Worm (Caenorhabditis elegans) whole organism, L2 larva: ENCODE measurements around the gene srsx-14.
A peak's percentile ranks its signal among the peaks of the same experiment; 100 is the strongest.

Source experiments
- C34F6.9 ChIP-seq: fragments of 150-350 bp; optimal IDR thresholded peaks from 2 replicates; lab custom pipeline; 2014; ENCODE audit warnings: missing biosample characterization, missing genetic modification characterization
- F13H6.1 ChIP-seq: sonication (generic microtip); optimal IDR thresholded peaks from 2 replicates; lab custom pipeline; 2016; ENCODE audit warnings: missing genetic modification characterization, missing compliant biosample characterization
- R02D3.7 ChIP-seq: fragments of 150-350 bp; optimal IDR thresholded peaks from 2 replicates; lab custom pipeline; 2014; ENCODE audit warnings: missing biosample characterization, missing genetic modification characterization
- Y55F3AM.14 ChIP-seq: fragments of 200-800 bp; sonication (Bioruptor generic); optimal IDR thresholded peaks from 2 replicates; lab custom pipeline; 2018; ENCODE audit warnings: mild to moderate bottlenecking, missing genetic modification characterization, missing compliant biosample characterization
- ZK546.5 ChIP-seq: sonication (generic microtip); optimal IDR thresholded peaks from 2 replicates; lab custom pipeline; 2017; ENCODE audit warnings: missing biosample characterization, missing genetic modification characterization
- alr-1 ChIP-seq: fragments of 150-350 bp; optimal IDR thresholded peaks from 2 replicates; lab custom pipeline; 2014; ENCODE audit warnings: missing biosample characterization, missing genetic modification characterization
- aly-2 ChIP-seq: fragments of 150-350 bp; optimal IDR thresholded peaks from 2 replicates; lab custom pipeline; 2014; ENCODE audit warnings: missing biosample characterization, missing genetic modification characterization
- ama-1 ChIP-seq: fragments of 150-350 bp; optimal IDR thresholded peaks from 2 replicates; lab custom pipeline; 2018; ENCODE audit warnings: inconsistent platforms
- blmp-1 ChIP-seq: sonication (generic microtip); optimal IDR thresholded peaks from 2 replicates; lab custom pipeline; 2017; ENCODE audit warnings: missing genetic modification characterization, mild to moderate bottlenecking, missing compliant biosample characterization, antibody characterized with exemption, moderate library complexity; ENCODE audit not compliant: insufficient read depth
- ceh-16 ChIP-seq: fragments of 150-350 bp; optimal IDR thresholded peaks from 2 replicates; lab custom pipeline; 2014; ENCODE audit warnings: missing biosample characterization, missing genetic modification characterization
- ceh-82 ChIP-seq: fragments of 150-350 bp; optimal IDR thresholded peaks from 2 replicates; lab custom pipeline; 2014; ENCODE audit warnings: missing biosample characterization, missing genetic modification characterization
- crh-2 ChIP-seq: sonication (generic microtip); optimal IDR thresholded peaks from 2 replicates; lab custom pipeline; 2017; ENCODE audit warnings: missing biosample characterization, missing genetic modification characterization
- dmd-4 ChIP-seq: sonication (generic microtip); optimal IDR thresholded peaks from 2 replicates; lab custom pipeline; 2017; ENCODE audit warnings: missing biosample characterization, missing genetic modification characterization
- egl-27 ChIP-seq: sonication (generic microtip); optimal IDR thresholded peaks from 3 replicates; lab custom pipeline; 2017; ENCODE audit warnings: missing biosample characterization, missing genetic modification reagents, missing genetic modification characterization
- elt-1 ChIP-seq: fragments of 150-350 bp; optimal IDR thresholded peaks from 2 replicates; lab custom pipeline; 2014; ENCODE audit warnings: missing biosample characterization, missing genetic modification characterization
- elt-3 ChIP-seq: sonication (generic microtip); optimal IDR thresholded peaks from 2 replicates; lab custom pipeline; 2017; ENCODE audit warnings: missing biosample characterization, missing genetic modification characterization
- fos-1 ChIP-seq: fragments of 150-350 bp; optimal IDR thresholded peaks from 2 replicates; lab custom pipeline; 2014; ENCODE audit warnings: missing biosample characterization, missing genetic modification characterization
- gmeb-1 ChIP-seq: fragments of 150-350 bp; optimal IDR thresholded peaks from 2 replicates; lab custom pipeline; 2014; ENCODE audit warnings: missing biosample characterization, missing genetic modification characterization
- lin-11 ChIP-seq: fragments of 150-350 bp; sonication (generic microtip); optimal IDR thresholded peaks from 2 replicates; lab custom pipeline; 2014; ENCODE audit warnings: missing biosample characterization, missing genetic modification characterization, inconsistent platforms, mixed read lengths
- lin-13 ChIP-seq: fragments of 150-350 bp; optimal IDR thresholded peaks from 2 replicates; lab custom pipeline; 2014; ENCODE audit warnings: missing biosample characterization, missing genetic modification reagents, missing genetic modification characterization
- lin-39 ChIP-seq: fragments of 150-350 bp; optimal IDR thresholded peaks from 2 replicates; lab custom pipeline; 2014; ENCODE audit warnings: missing biosample characterization, missing genetic modification reagents, missing genetic modification characterization
- lsy-2 ChIP-seq, 2 experiments: fragments of 150-350 bp in 1 of 2; sonication (generic microtip) in 1 of 2; optimal IDR thresholded peaks; 2 replicates each; lab custom pipeline; 2014 to 2017; ENCODE audit warnings: missing biosample characterization in 2 of 2, missing genetic modification characterization in 2 of 2
- mab-5 ChIP-seq: fragments of 150-350 bp; optimal IDR thresholded peaks from 2 replicates; lab custom pipeline; 2014; ENCODE audit warnings: missing biosample characterization, missing genetic modification characterization
- mbf-1 ChIP-seq: sonication (generic microtip); optimal IDR thresholded peaks from 2 replicates; lab custom pipeline; 2017; ENCODE audit warnings: missing biosample characterization, missing genetic modification characterization
- mdl-1 ChIP-seq, 2 experiments: fragments of 150-350 bp in 1 of 2; sonication (generic microtip) in 1 of 2; optimal IDR thresholded peaks; 2 replicates each; lab custom pipeline; 2017; ENCODE audit warnings: missing biosample characterization in 2 of 2, missing genetic modification characterization in 2 of 2
- nhr-10 ChIP-seq: sonication (generic microtip); optimal IDR thresholded peaks from 2 replicates; lab custom pipeline; 2017; ENCODE audit warnings: missing biosample characterization, missing genetic modification characterization
- nhr-11 ChIP-seq: fragments of 150-350 bp; optimal IDR thresholded peaks from 2 replicates; lab custom pipeline; 2014; ENCODE audit warnings: missing biosample characterization, missing genetic modification characterization
- nhr-12 ChIP-seq: fragments of 150-350 bp; optimal IDR thresholded peaks from 2 replicates; lab custom pipeline; 2014; ENCODE audit warnings: missing biosample characterization, missing genetic modification characterization
- nhr-129 ChIP-seq: fragments of 150-350 bp; optimal IDR thresholded peaks from 2 replicates; lab custom pipeline; 2014; ENCODE audit warnings: missing biosample characterization, missing genetic modification characterization
- nhr-21 ChIP-seq: fragments of 150-350 bp; optimal IDR thresholded peaks from 2 replicates; lab custom pipeline; 2014; ENCODE audit warnings: missing biosample characterization, missing genetic modification characterization
- nhr-23 ChIP-seq: fragments of 150-350 bp; optimal IDR thresholded peaks from 2 replicates; lab custom pipeline; 2014; ENCODE audit warnings: missing biosample characterization, missing genetic modification reagents, missing genetic modification characterization
- nhr-237 ChIP-seq: fragments of 150-350 bp; optimal IDR thresholded peaks from 2 replicates; lab custom pipeline; 2014; ENCODE audit warnings: missing biosample characterization, missing genetic modification characterization
- nhr-25 ChIP-seq: fragments of 150-350 bp; sonication (generic microtip); optimal IDR thresholded peaks from 3 replicates; lab custom pipeline; 2014; ENCODE audit warnings: missing biosample characterization, missing genetic modification characterization
- nhr-6 ChIP-seq: fragments of 150-350 bp; optimal IDR thresholded peaks from 2 replicates; lab custom pipeline; 2014; ENCODE audit warnings: missing biosample characterization, missing genetic modification characterization
- nhr-77 ChIP-seq: fragments of 150-350 bp; optimal IDR thresholded peaks from 2 replicates; lab custom pipeline; 2014; ENCODE audit warnings: missing biosample characterization, missing genetic modification characterization
- peb-1 ChIP-seq: fragments of 150-350 bp; optimal IDR thresholded peaks from 2 replicates; lab custom pipeline; 2014; ENCODE audit warnings: missing biosample characterization, missing genetic modification characterization
- sem-4 ChIP-seq: fragments of 150-350 bp; optimal IDR thresholded peaks from 2 replicates; lab custom pipeline; 2014; ENCODE audit warnings: missing biosample characterization, missing genetic modification reagents, missing genetic modification characterization
- skn-1 ChIP-seq: sonication (generic microtip); optimal IDR thresholded peaks from 2 replicates; lab custom pipeline; 2017; ENCODE audit warnings: missing biosample characterization, missing genetic modification characterization
- sma-3 ChIP-seq: sonication (generic microtip); optimal IDR thresholded peaks from 2 replicates; lab custom pipeline; 2016; ENCODE audit warnings: missing genetic modification reagents, missing genetic modification characterization, missing compliant biosample characterization
- sma-9 ChIP-seq, 2 experiments: fragments of 150-350 bp in 1 of 2; sonication (generic microtip) in 1 of 2; optimal IDR thresholded peaks; 2 replicates each; lab custom pipeline; 2014 to 2016; ENCODE audit warnings: missing genetic modification characterization in 2 of 2, mild to moderate bottlenecking in 1 of 2, missing biosample characterization in 1 of 2, missing compliant biosample characterization in 1 of 2, missing genetic modification reagents in 1 of 2, moderate library complexity in 1 of 2
- snpc-4 ChIP-seq: fragments of 150-350 bp; optimal IDR thresholded peaks from 2 replicates; lab custom pipeline; 2014; ENCODE audit warnings: missing biosample characterization, missing genetic modification characterization
- unc-39 ChIP-seq: fragments of 150-350 bp; optimal IDR thresholded peaks from 2 replicates; lab custom pipeline; 2014; ENCODE audit warnings: missing biosample characterization, missing genetic modification characterization
- unc-55 ChIP-seq: fragments of 150-350 bp; sonication (generic microtip); optimal IDR thresholded peaks from 3 replicates; lab custom pipeline; 2014; ENCODE audit warnings: missing biosample characterization, missing genetic modification reagents, missing genetic modification characterization
- unc-62 ChIP-seq: fragments of 150-350 bp; optimal IDR thresholded peaks from 2 replicates; lab custom pipeline; 2014; ENCODE audit warnings: missing biosample characterization, missing genetic modification reagents, missing genetic modification characterization
- zag-1 ChIP-seq: fragments of 150-350 bp; optimal IDR thresholded peaks from 2 replicates; lab custom pipeline; 2014; ENCODE audit warnings: missing biosample characterization, missing genetic modification characterization
- ztf-1 ChIP-seq: fragments of 200-800 bp; sonication (Bioruptor generic); conservative IDR thresholded peaks from 2 replicates; pipeline ENCODE4 v1.3.6; 2022; ENCODE audit warnings: missing genetic modification characterization, missing compliant biosample characterization
- ztf-11 ChIP-seq: sonication (generic microtip); optimal IDR thresholded peaks from 2 replicates; lab custom pipeline; 2017; ENCODE audit warnings: missing biosample characterization, missing genetic modification characterization
- ztf-4 ChIP-seq: fragments of 150-350 bp; optimal IDR thresholded peaks from 2 replicates; lab custom pipeline; 2014; ENCODE audit warnings: missing biosample characterization, missing genetic modification characterization

The srsx-14 gene

DNA sequence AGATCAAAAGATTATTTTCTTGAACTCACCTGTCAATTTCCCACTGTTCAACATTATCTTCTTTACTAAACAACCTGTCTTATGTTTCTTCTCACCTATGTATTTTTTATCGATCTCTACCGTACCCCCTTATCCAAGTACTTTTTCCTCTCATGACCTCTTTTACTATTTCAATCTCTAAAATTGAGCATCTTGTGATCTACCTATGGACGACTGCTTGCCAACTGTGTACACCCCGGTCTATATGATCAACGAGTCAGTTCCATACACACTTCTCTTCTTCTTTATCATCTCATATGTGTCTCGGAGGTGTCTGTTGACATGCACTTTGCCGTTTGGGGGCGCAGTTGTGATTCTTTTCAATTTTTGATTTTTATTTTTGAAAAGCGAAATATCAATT lies 36.8 kb downstream of the srsx-14 start:
- no peak for TF ChIP-seq sem-4 (tag; lab: Kevin White, UChicago)
- TF ChIP-seq sma-9 (GFP tag; optimal IDR thresholded peaks at IDR 0.05; lab: Kevin White, UChicago) = peak; percentile 84
- no peak for TF ChIP-seq sma-9 (tag; optimal IDR thresholded peaks at IDR 0.05; lab: Kevin White, UChicago)
- no peak for TF ChIP-seq unc-55 (GFP tag; lab: Kevin White, UChicago)
- TF ChIP-seq mbf-1 (tag; lab: Kevin White, UChicago) = no peak
- no peak for TF ChIP-seq nhr-77 (tag; lab: Kevin White, UChicago)
- no peak for TF ChIP-seq nhr-25 (tag; lab: Kevin White, UChicago)
- TF ChIP-seq nhr-10 (tag; lab: Kevin White, UChicago) = no peak
- TF ChIP-seq zag-1 = no peak
- peak; percentile 42 for TF ChIP-seq crh-2 (tag; lab: Kevin White, UChicago)
- no peak for TF ChIP-seq ceh-82 (tag; lab: Kevin White, UChicago)
- TF ChIP-seq lin-11 = no peak
- no peak for TF ChIP-seq ama-1 (lab: Kevin White, UChicago)
- TF ChIP-seq lin-39 (tag; lab: Kevin White, UChicago) = no peak
- TF ChIP-seq mdl-1 (tag; optimal IDR thresholded peaks at IDR 0.05; lab: Kevin White, UChicago) = no peak
- TF ChIP-seq sma-3 (GFP tag; lab: Kevin White, UChicago) = peak; percentile 33
- TF ChIP-seq lin-13 = no peak
- TF ChIP-seq C34F6.9 (tag; lab: Kevin White, UChicago) = peak; percentile 2
- peak; percentile 52 for TF ChIP-seq gmeb-1 (tag; lab: Kevin White, UChicago)
- no peak for TF ChIP-seq ZK546.5 (tag; lab: Kevin White, UChicago)
- TF ChIP-seq unc-39 (tag; lab: Kevin White, UChicago) = no peak
- TF ChIP-seq ztf-11 (tag; lab: Kevin White, UChicago) = no peak
- no peak for TF ChIP-seq ztf-1 (GFP tag; lab: Robert Waterston, UW)
- TF ChIP-seq mab-5 (tag; lab: Kevin White, UChicago) = no peak
- TF ChIP-seq nhr-237 (tag; lab: Kevin White, UChicago) = no peak
- TF ChIP-seq nhr-21 = no peak
- no peak for TF ChIP-seq nhr-12 (tag; lab: Kevin White, UChicago)
- TF ChIP-seq dmd-4 (tag; lab: Kevin White, UChicago) = no peak
- TF ChIP-seq nhr-6 = no peak
- peak; percentile 3 for TF ChIP-seq ztf-4 (tag; lab: Kevin White, UChicago)
- TF ChIP-seq skn-1 = no peak
- TF ChIP-seq aly-2 = no peak
- peak; percentile 71 for TF ChIP-seq F13H6.1 (tag; lab: Kevin White, UChicago)
- peak; percentile 83 for TF ChIP-seq fos-1
- no peak for TF ChIP-seq Y55F3AM.14
- TF ChIP-seq egl-27 = peak; percentile 21
- peak in 1 of 2 experiments; percentile 55 for TF ChIP-seq lsy-2 (tag; optimal IDR thresholded peaks at IDR 0.05; lab: Kevin White, UChicago)
- TF ChIP-seq ceh-16 (tag; lab: Kevin White, UChicago) = no peak
- peak; percentile 87 for TF ChIP-seq nhr-129
- TF ChIP-seq elt-3 (tag; lab: Kevin White, UChicago) = no peak
- no peak for TF ChIP-seq alr-1 (tag; lab: Kevin White, UChicago)
- no peak for TF ChIP-seq unc-62 (GFP tag; lab: Kevin White, UChicago)
- no peak for TF ChIP-seq nhr-23 (tag; lab: Kevin White, UChicago)
- no peak for TF ChIP-seq nhr-11
- TF ChIP-seq blmp-1 (tag; lab: Kevin White, UChicago) = no peak
- TF ChIP-seq peb-1 (tag; lab: Kevin White, UChicago) = no peak
- TF ChIP-seq elt-1 = no peak
- no peak for TF ChIP-seq R02D3.7 (tag; lab: Kevin White, UChicago)
- no peak for TF ChIP-seq snpc-4 (tag; lab: Kevin White, UChicago)
